Fruit fly (Drosophila melanogaster): ENCODE results near the gene Med.
A peak's percentile ranks its signal among the peaks of the same experiment; 100 is the strongest.

Gene Med

dm6 chr3R:31610639-31611594, at the start of gene Med (continued):
- TF ChIP-seq CG10959 (GFP tag; IDR thresholded peaks at IDR 0.05) (no peak), MBD-R2 (GFP tag; IDR thresholded peaks at IDR 0.05) (no peak), grau (tag; optimal IDR thresholded peaks at IDR 0.05) (no peak), rib (GFP tag; IDR thresholded peaks at IDR 0.05) (no peak), CG14441 (GFP tag; IDR thresholded peaks at IDR 0.05) (no peak), trh (GFP tag; optimal IDR thresholded peaks at IDR 0.05) (no peak), NC2β (GFP tag; optimal IDR thresholded peaks at IDR 0.05) (no peak), Xbp1 (GFP tag; optimal IDR thresholded peaks at IDR 0.05) (no peak), CG31441 (GFP tag; IDR thresholded peaks at IDR 0.05) (no peak), Six4 (GFP tag; optimal IDR thresholded peaks at IDR 0.05) (no peak), CG18262 (tag; optimal IDR thresholded peaks at IDR 0.05) (peak; percentile 22), Fer3 (tag; optimal IDR thresholded peaks at IDR 0.05) (no peak), CG9727 (GFP tag; optimal IDR thresholded peaks at IDR 0.05) (peak; percentile 77), CG17802 (tag; optimal IDR thresholded peaks at IDR 0.05) (no peak), Usf (GFP tag; optimal IDR thresholded peaks at IDR 0.05) (no peak), Nf-YC (tag; optimal IDR thresholded peaks at IDR 0.05) (peak; percentile 41), gcm (GFP tag; optimal IDR thresholded peaks at IDR 0.05) (no peak), pan (optimal IDR thresholded peaks at IDR 0.05) (no peak), pan (GFP tag; optimal IDR thresholded peaks at IDR 0.05 in 1 of 2, IDR thresholded peaks at IDR 0.05 in 1 of 2) (no peak), BtbVII (GFP tag; optimal IDR thresholded peaks at IDR 0.05) (peak; percentile 13), CG30403 (GFP tag; optimal IDR thresholded peaks at IDR 0.05) (no peak), mam (GFP tag; optimal IDR thresholded peaks at IDR 0.05) (no peak), sr (GFP tag; IDR thresholded peaks at IDR 0.05) (no peak), az2 (GFP tag; optimal IDR thresholded peaks at IDR 0.05) (no peak), CG18599 (GFP tag; optimal IDR thresholded peaks at IDR 0.05) (no peak), Fer1 (GFP tag; optimal IDR thresholded peaks at IDR 0.05) (no peak), Oaz (GFP tag; IDR thresholded peaks at IDR 0.05) (no peak), ap (GFP tag; IDR thresholded peaks at IDR 0.05) (no peak), CG15011 (GFP tag; optimal IDR thresholded peaks at IDR 0.05) (no peak), Hr78 (GFP tag; optimal IDR thresholded peaks at IDR 0.05) (no peak), dysf (GFP tag; IDR thresholded peaks at IDR 0.05) (no peak), CG30431 (GFP tag; optimal IDR thresholded peaks at IDR 0.05) (no peak), bsh (GFP tag; optimal IDR thresholded peaks at IDR 0.05) (peak in 1 of 2 experiments; percentile 41), CG17912 (GFP tag; optimal IDR thresholded peaks at IDR 0.05) (peak; percentile 60), CG14050 (GFP tag; IDR thresholded peaks at IDR 0.05) (no peak), CG16813 (GFP tag; IDR thresholded peaks at IDR 0.05; ENCODE audit: partially characterized antibody) (no peak), shn (GFP tag; optimal IDR thresholded peaks at IDR 0.05) (no peak), ase (GFP tag; IDR thresholded peaks at IDR 0.05) (no peak), bowl (GFP tag; IDR thresholded peaks at IDR 0.05) (no peak), Pdp1 (GFP tag; optimal IDR thresholded peaks at IDR 0.05) (peak in 1 of 2 experiments; percentile 86), ac (GFP tag; optimal IDR thresholded peaks at IDR 0.05) (no peak), HLH4C (GFP tag; IDR thresholded peaks at IDR 0.05; ENCODE audit: partially characterized antibody) (no peak), kni (GFP tag; optimal IDR thresholded peaks at IDR 0.05) (no peak), CG34224 (GFP tag; IDR thresholded peaks at IDR 0.05; ENCODE audit: partially characterized antibody) (no peak), BEAF-32 (GFP tag; optimal IDR thresholded peaks at IDR 0.05) (peak; percentile 58), CG8281 (tag; optimal IDR thresholded peaks at IDR 0.05) (no peak), CG2199 (GFP tag; IDR thresholded peaks at IDR 0.05) (no peak), CG6654 (GFP tag; optimal IDR thresholded peaks at IDR 0.05) (no peak), CG7372 (GFP tag; IDR thresholded peaks at IDR 0.05) (no peak)
